Worm (Caenorhabditis elegans): ENCODE measurements around the gene sri-50.

- TF ChIP-seq elt-1 (tag; optimal IDR thresholded peaks at IDR 0.05; ENCODE audit: borderline replicate concordance, insufficient read depth) (no peak), snpc-4 (tag; optimal IDR thresholded peaks at IDR 0.05) (no peak)
Measured at ce11 chrII:3185848-3186247, 17.7 kb upstream of the sri-50 start.

Data from whole organism, mixed stage, embryonic.